Worm (Caenorhabditis elegans): ENCODE results near the gene flp-23.

The flp-23 gene

DNA sequence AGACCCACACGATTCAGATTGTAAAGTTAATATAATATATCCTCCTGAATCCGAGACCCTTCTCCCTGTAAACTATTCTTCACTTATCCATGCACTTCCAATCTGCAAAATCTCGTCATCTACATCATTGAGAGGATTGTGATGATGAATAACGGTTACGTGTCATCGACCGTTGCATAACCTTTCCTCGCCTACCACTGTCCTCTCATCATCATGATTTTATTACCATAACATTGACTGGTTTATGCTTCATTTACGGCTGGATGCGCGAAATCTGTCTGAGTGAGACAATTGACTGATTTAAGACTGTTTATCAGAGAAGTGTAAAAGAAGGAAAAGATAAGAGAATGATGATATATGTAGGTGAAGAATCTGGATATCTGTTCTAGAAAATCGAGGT lies 30.3 kb upstream of the flp-23 start:
- TF ChIP-seq nhr-129 (tag; optimal IDR thresholded peaks at IDR 0.05) (no peak), F13H6.1 (tag; optimal IDR thresholded peaks at IDR 0.05) (no peak), mdl-1 (tag; optimal IDR thresholded peaks at IDR 0.05) (no peak), R02D3.7 (tag; optimal IDR thresholded peaks at IDR 0.05) (no peak), alr-1 (tag; optimal IDR thresholded peaks at IDR 0.05) (no peak), C34F6.9 (tag; optimal IDR thresholded peaks at IDR 0.05) (no peak), unc-39 (tag; optimal IDR thresholded peaks at IDR 0.05) (no peak)

ce11 chrIII:8621002-8621401 lies 29.6 kb upstream of the flp-23 start:
- TF ChIP-seq R02D3.7 (tag; optimal IDR thresholded peaks at IDR 0.05) = no peak
- TF ChIP-seq nhr-25 (tag; optimal IDR thresholded peaks at IDR 0.05) = peak; percentile 58
- peak in 1 of 2 experiments; percentile 14 for TF ChIP-seq lsy-2 (tag; optimal IDR thresholded peaks at IDR 0.05)

ce11 chrIII:8621982-8622381 lies 28.6 kb upstream of the flp-23 start:
- TF ChIP-seq crh-2 (tag; optimal IDR thresholded peaks at IDR 0.05) (no peak), lsy-2 (tag; optimal IDR thresholded peaks at IDR 0.05) (no peak), ztf-11 (tag; optimal IDR thresholded peaks at IDR 0.05) (no peak), alr-1 (tag; optimal IDR thresholded peaks at IDR 0.05) (no peak), nhr-25 (tag; optimal IDR thresholded peaks at IDR 0.05) (no peak), nhr-21 (tag; optimal IDR thresholded peaks at IDR 0.05) (no peak), unc-55 (GFP tag; optimal IDR thresholded peaks at IDR 0.05) (no peak), F13H6.1 (tag; optimal IDR thresholded peaks at IDR 0.05) (no peak), Y55F3AM.14 (GFP tag; optimal IDR thresholded peaks at IDR 0.05) (no peak), mab-5 (tag; optimal IDR thresholded peaks at IDR 0.05) (no peak), blmp-1 (tag; optimal IDR thresholded peaks at IDR 0.05; ENCODE audit: insufficient read depth) (no peak), dmd-4 (tag; optimal IDR thresholded peaks at IDR 0.05) (no peak), elt-1 (tag; optimal IDR thresholded peaks at IDR 0.05) (no peak)

- no peak for TF ChIP-seq crh-2 (tag; optimal IDR thresholded peaks at IDR 0.05)
- no peak for TF ChIP-seq ceh-16 (tag; optimal IDR thresholded peaks at IDR 0.05)
- no peak for TF ChIP-seq mab-5 (tag; optimal IDR thresholded peaks at IDR 0.05)
- TF ChIP-seq dmd-4 (tag; optimal IDR thresholded peaks at IDR 0.05) = no peak
- no peak for TF ChIP-seq nhr-12 (tag; optimal IDR thresholded peaks at IDR 0.05)
- TF ChIP-seq zag-1 (tag; optimal IDR thresholded peaks at IDR 0.05) = no peak
Measured at ce11 chrIII:8622435-8622834, 28.1 kb upstream of the flp-23 start, which contains the start of gene ceh-16. ceh-16 (plus strand) TSS chrIII:8622735.

DNA sequence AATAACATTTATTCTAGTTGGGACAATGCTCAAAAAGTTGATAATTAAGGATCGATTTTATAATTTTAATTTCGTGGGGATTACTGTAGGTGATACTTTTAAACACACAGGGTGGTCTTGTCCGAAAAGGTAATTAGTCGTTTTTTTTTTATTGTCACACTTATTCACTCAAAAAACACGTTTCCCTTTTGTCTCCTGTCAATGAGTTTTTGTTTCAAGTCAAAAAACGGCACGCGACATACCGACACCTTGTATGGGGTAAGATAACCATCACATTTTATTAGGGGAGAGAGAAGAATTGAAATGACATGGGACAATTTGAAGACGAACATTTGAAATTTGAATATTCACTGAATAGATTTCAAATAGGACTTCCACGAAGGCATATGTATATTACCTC lies 25.4 kb upstream of the flp-23 start:
- TF ChIP-seq dmd-4 (tag; optimal IDR thresholded peaks at IDR 0.05) (no peak), unc-55 (GFP tag; optimal IDR thresholded peaks at IDR 0.05) (no peak), nhr-77 (tag; optimal IDR thresholded peaks at IDR 0.05) (no peak), nhr-129 (tag; optimal IDR thresholded peaks at IDR 0.05) (no peak), lin-13 (GFP tag; optimal IDR thresholded peaks at IDR 0.05) (no peak), blmp-1 (tag; optimal IDR thresholded peaks at IDR 0.05; ENCODE audit: insufficient read depth) (no peak), nhr-25 (tag; optimal IDR thresholded peaks at IDR 0.05) (no peak), ztf-11 (tag; optimal IDR thresholded peaks at IDR 0.05) (no peak), peb-1 (tag; optimal IDR thresholded peaks at IDR 0.05) (no peak), lin-39 (tag; optimal IDR thresholded peaks at IDR 0.05) (no peak), unc-39 (tag; optimal IDR thresholded peaks at IDR 0.05) (no peak), alr-1 (tag; optimal IDR thresholded peaks at IDR 0.05) (no peak), snpc-4 (tag; optimal IDR thresholded peaks at IDR 0.05) (no peak), nhr-6 (tag; optimal IDR thresholded peaks at IDR 0.05) (no peak)

DNA sequence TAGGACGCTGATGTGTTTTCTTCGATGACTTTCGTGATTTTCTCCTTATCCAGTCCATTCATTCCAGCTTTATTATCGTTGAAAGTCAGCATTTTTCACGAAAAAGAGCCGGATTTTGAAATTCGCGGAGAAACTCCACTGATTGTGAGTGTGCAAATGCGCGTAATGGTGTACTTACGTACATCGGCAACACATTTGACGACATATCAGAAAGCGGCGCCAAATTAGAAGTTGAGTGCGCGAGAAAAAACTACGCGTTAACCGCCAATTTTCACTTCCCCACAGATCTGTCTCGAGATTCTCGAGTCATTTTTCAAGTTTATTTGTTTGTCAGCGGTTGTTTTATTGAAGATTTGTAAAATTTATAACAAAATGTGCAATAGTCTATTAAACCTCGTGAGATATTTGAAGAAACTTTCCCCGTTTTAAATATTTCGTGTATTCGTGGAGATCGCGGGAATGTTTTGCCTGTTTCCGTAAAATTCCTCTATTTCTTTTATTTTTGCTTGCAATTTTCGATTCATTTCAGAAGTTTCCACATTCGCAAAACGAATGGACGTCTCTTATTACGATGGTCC lies 22.1 kb upstream of the flp-23 start, which contains the start of the genes polk-1 and gpr-1:
TSS of gene polk-1 (minus strand) at position 186 of the 578 bp plus-strand sequence.
TSS of gene gpr-1 (plus strand) at position 528 of the 578 bp plus-strand sequence.
- TF ChIP-seq nhr-10 (tag; optimal IDR thresholded peaks at IDR 0.05) (no peak), alr-1 (tag; optimal IDR thresholded peaks at IDR 0.05) (no peak), lin-39 (tag; optimal IDR thresholded peaks at IDR 0.05) (no peak), C34F6.9 (tag; optimal IDR thresholded peaks at IDR 0.05) (peak; percentile 27), nhr-129 (tag; optimal IDR thresholded peaks at IDR 0.05) (peak; percentile 26), mdl-1 (tag; optimal IDR thresholded peaks at IDR 0.05) (no peak), lsy-2 (tag; optimal IDR thresholded peaks at IDR 0.05) (peak in 1 of 2 experiments; percentile 50), lin-11 (tag; optimal IDR thresholded peaks at IDR 0.05) (no peak), nhr-23 (tag; optimal IDR thresholded peaks at IDR 0.05) (no peak), nhr-12 (tag; optimal IDR thresholded peaks at IDR 0.05) (no peak), nhr-21 (tag; optimal IDR thresholded peaks at IDR 0.05) (no peak), ztf-11 (tag; optimal IDR thresholded peaks at IDR 0.05) (no peak), mab-5 (tag; optimal IDR thresholded peaks at IDR 0.05) (no peak), ztf-4 (tag; optimal IDR thresholded peaks at IDR 0.05) (no peak), sem-4 (tag; optimal IDR thresholded peaks at IDR 0.05) (no peak), egl-27 (tag; optimal IDR thresholded peaks at IDR 0.05) (no peak), lin-13 (GFP tag; optimal IDR thresholded peaks at IDR 0.05) (peak; percentile 72), gmeb-1 (tag; optimal IDR thresholded peaks at IDR 0.05) (peak; percentile 67)

Data from whole organism, L2 larva.